Fruit fly (Drosophila melanogaster): ENCODE measurements around the gene CG9287.

The CG9287 gene

DNA sequence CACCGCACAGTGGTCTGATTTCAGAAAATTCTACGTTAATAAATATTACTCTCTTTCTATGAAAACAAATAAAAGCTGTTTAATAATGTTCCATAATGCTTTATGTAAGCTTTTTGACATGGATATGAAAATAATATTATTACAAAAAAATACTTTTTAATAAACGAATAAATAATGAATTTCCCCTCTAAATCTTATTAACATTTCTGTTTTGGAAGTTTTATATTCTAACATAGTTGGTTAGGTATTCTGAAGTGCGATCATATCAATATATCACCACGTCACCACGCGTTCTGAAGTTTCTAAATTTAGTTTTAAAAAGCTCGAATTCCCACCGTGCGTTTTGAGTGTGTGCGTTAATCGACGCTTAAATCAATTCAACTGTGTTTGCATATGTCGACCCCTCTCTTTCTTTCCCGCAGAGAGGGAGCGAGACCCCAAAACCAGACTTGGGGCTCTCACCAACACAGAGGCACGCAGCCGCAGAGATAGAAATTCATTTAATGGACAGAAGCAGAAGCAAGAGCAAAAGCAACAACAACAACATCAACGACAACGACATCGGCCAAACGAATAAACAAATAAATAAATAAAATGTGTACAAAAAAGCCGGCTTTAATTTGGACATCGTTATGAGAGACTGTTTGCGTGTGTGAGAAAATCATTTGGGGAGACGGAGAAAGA is 11.8 kb upstream of the CG9287 start (continued):
- 0 out of 3 replicates have a peak, but pooled peaks have one; percentile 6 for TF ChIP-seq Optix (GFP tag; IDR thresholded peaks at IDR 0.05)
- TF ChIP-seq ken (GFP tag; IDR thresholded peaks at IDR 0.05): peak; percentile 23; the same call in 1 of the 3 replicates
- TF ChIP-seq CG16813 (GFP tag; IDR thresholded peaks at IDR 0.05; ENCODE audit: partially characterized antibody): no peak
- TF ChIP-seq btn (GFP tag; optimal IDR thresholded peaks at IDR 0.05): peak; percentile 9
- no peak for TF ChIP-seq MTF-1 (GFP tag; optimal IDR thresholded peaks at IDR 0.05; ENCODE audit: borderline replicate concordance)
- peak; percentile 90 for TF ChIP-seq grau (tag; optimal IDR thresholded peaks at IDR 0.05)
- no peak for TF ChIP-seq CG17802 (tag; optimal IDR thresholded peaks at IDR 0.05)
- peak; percentile 50 for TF ChIP-seq repo (GFP tag; optimal IDR thresholded peaks at IDR 0.05)
- TF ChIP-seq sna (GFP tag; IDR thresholded peaks at IDR 0.05; ENCODE audit: partially characterized antibody): no peak
- peak; percentile 74 for TF ChIP-seq CG9817 (tag; optimal IDR thresholded peaks at IDR 0.05)
- TF ChIP-seq CG2875 (GFP tag; optimal IDR thresholded peaks at IDR 0.05): peak; percentile 80
- peak; percentile 89 for TF ChIP-seq D19B (GFP tag; optimal IDR thresholded peaks at IDR 0.05)
- peak; percentile 53 for TF ChIP-seq CG33213 (GFP tag; optimal IDR thresholded peaks at IDR 0.05)
- peak; percentile 82 for TF ChIP-seq Asciz (GFP tag; optimal IDR thresholded peaks at IDR 0.05)
- TF ChIP-seq Atf-2 (GFP tag; optimal IDR thresholded peaks at IDR 0.05): peak; percentile 50
- TF ChIP-seq Sry-δ (GFP tag; optimal IDR thresholded peaks at IDR 0.05): peak; percentile 2
- TF ChIP-seq HmgD (GFP tag; optimal IDR thresholded peaks at IDR 0.05): no peak
- TF ChIP-seq CG31388 (GFP tag; optimal IDR thresholded peaks at IDR 0.05): no peak
- TF ChIP-seq CG9876 (GFP tag; optimal IDR thresholded peaks at IDR 0.05): peak; percentile 23
- TF ChIP-seq tio (GFP tag; optimal IDR thresholded peaks at IDR 0.05): peak; percentile 90
- TF ChIP-seq CG14014 (GFP tag; IDR thresholded peaks at IDR 0.05): peak; percentile 72
- peak; percentile 79 for TF ChIP-seq corto (GFP tag; optimal IDR thresholded peaks at IDR 0.05)
- TF ChIP-seq CG2120 (GFP tag; optimal IDR thresholded peaks at IDR 0.05): peak; percentile 71
- peak; percentile 76 for TF ChIP-seq CG4707 (GFP tag; optimal IDR thresholded peaks at IDR 0.05)
- TF ChIP-seq twi (tag; optimal IDR thresholded peaks at IDR 0.05): peak; percentile 85
- no peak for TF ChIP-seq zf30C (GFP tag; optimal IDR thresholded peaks at IDR 0.05)
- peak; percentile 81 for TF ChIP-seq stc (GFP tag; IDR thresholded peaks at IDR 0.05)
- peak; percentile 96 for TF ChIP-seq abd-A (tag; optimal IDR thresholded peaks at IDR 0.05)
- no peak for TF ChIP-seq sim (GFP tag; IDR thresholded peaks at IDR 0.05)
- no peak for TF ChIP-seq Myb (GFP tag; optimal IDR thresholded peaks at IDR 0.05)
- TF ChIP-seq CG30403 (GFP tag; optimal IDR thresholded peaks at IDR 0.05): peak; percentile 92
- no peak for TF ChIP-seq yki (optimal IDR thresholded peaks at IDR 0.05)
- peak; percentile 37; the same call in 2 of the 3 replicates for TF ChIP-seq B-H1 (GFP tag; IDR thresholded peaks at IDR 0.05)
- TF ChIP-seq CG32767 (GFP tag; IDR thresholded peaks at IDR 0.05): peak; percentile 68
- TF ChIP-seq tap (tag; optimal IDR thresholded peaks at IDR 0.05): peak; percentile 75
- peak; percentile 61; the same call in 1 of the 2 replicates for TF ChIP-seq ap (GFP tag; IDR thresholded peaks at IDR 0.05)
- TF ChIP-seq Fer2 (tag; optimal IDR thresholded peaks at IDR 0.05): peak; percentile 61
- no peak for TF ChIP-seq nerfin-2 (GFP tag; IDR thresholded peaks at IDR 0.05; ENCODE audit: partially characterized antibody)
- TF ChIP-seq CG16863 (GFP tag; optimal IDR thresholded peaks at IDR 0.05): peak; percentile 48
- peak; percentile 78 for TF ChIP-seq CG10654 (GFP tag; optimal IDR thresholded peaks at IDR 0.05)
- peak; percentile 52 for TF ChIP-seq HLH3B (GFP tag; IDR thresholded peaks at IDR 0.05)
- peak; percentile 54 for TF ChIP-seq CG17568 (GFP tag; optimal IDR thresholded peaks at IDR 0.05)
- no peak; the same call in 1 of the 2 replicates for TF ChIP-seq CG10366 (GFP tag; IDR thresholded peaks at IDR 0.05)
- peak; percentile 89 for TF ChIP-seq CG8388 (GFP tag; optimal IDR thresholded peaks at IDR 0.05)
- peak; percentile 39 for TF ChIP-seq CG1603 (tag; optimal IDR thresholded peaks at IDR 0.05)
- TF ChIP-seq CG8281 (tag; optimal IDR thresholded peaks at IDR 0.05): peak; percentile 70
- no peak for TF ChIP-seq vfl (GFP tag; optimal IDR thresholded peaks at IDR 0.05)
- TF ChIP-seq Mrtf (GFP tag; IDR thresholded peaks at IDR 0.05): peak; percentile 56; the same call in 2 of the 3 replicates
- TF ChIP-seq CG17385 (GFP tag; optimal IDR thresholded peaks at IDR 0.05): peak; percentile 88
- TF ChIP-seq cas (GFP tag; IDR thresholded peaks at IDR 0.05): no peak

Measured in whole organism, embryonic.